Worm (Caenorhabditis elegans) whole organism, midembryonic: ENCODE data around the gene T24B8.3.

Experiments
- T22C8.4 ChIP-seq: fragments of 200-800 bp; sonication (Bioruptor generic); IDR thresholded peaks from 2 replicates; pipeline ENCODE4 v1.3.6; 2022; ENCODE audit warnings: missing genetic modification characterization, missing compliant biosample characterization
- cog-1 ChIP-seq: sonication (generic microtip); optimal IDR thresholded peaks from 2 replicates; lab custom pipeline; 2016; ENCODE audit warnings: missing genetic modification characterization, missing compliant biosample characterization
- flt-1 ChIP-seq: fragments of 200-800 bp; sonication (Bioruptor generic); IDR thresholded peaks from 2 replicates; pipeline ENCODE4 v1.3.6; 2022; ENCODE audit warnings: missing genetic modification characterization, missing compliant biosample characterization
- klf-2 ChIP-seq: fragments of 200-800 bp; sonication (Bioruptor generic); conservative IDR thresholded peaks from 2 replicates; pipeline ENCODE4 v1.3.6; 2022; ENCODE audit warnings: missing genetic modification reagents, missing genetic modification characterization, missing compliant biosample characterization
- med-1 ChIP-seq: sonication (generic microtip); optimal IDR thresholded peaks from 2 replicates; lab custom pipeline; 2017; ENCODE audit warnings: missing genetic modification characterization, mild to moderate bottlenecking, missing compliant biosample characterization, antibody characterized with exemption, missing genetic modification reagents; ENCODE audit not compliant: insufficient read depth
- ref-1 ChIP-seq: fragments of 200-800 bp; sonication (Bioruptor generic); conservative IDR thresholded peaks from 2 replicates; pipeline ENCODE4 v1.3.6; 2022; ENCODE audit warnings: missing genetic modification reagents, missing genetic modification characterization, missing compliant biosample characterization
- tab-1 ChIP-seq: fragments of 200-800 bp; sonication (Bioruptor generic); IDR thresholded peaks from 2 replicates; pipeline ENCODE4 v1.3.6; 2022; ENCODE audit warnings: missing genetic modification characterization, missing compliant biosample characterization
- ztf-23 ChIP-seq: fragments of 200-800 bp; sonication (Bioruptor generic); IDR thresholded peaks from 2 replicates; pipeline ENCODE4 v1.3.6; 2022; ENCODE audit warnings: missing genetic modification reagents, missing genetic modification characterization, missing compliant biosample characterization
- ztf-29 ChIP-seq: fragments of 200-800 bp; sonication (Bioruptor generic); IDR thresholded peaks from 2 replicates; pipeline ENCODE4 v1.3.6; 2022; ENCODE audit warnings: missing genetic modification reagents, missing genetic modification characterization, missing compliant biosample characterization

Gene T24B8.3

DNA sequence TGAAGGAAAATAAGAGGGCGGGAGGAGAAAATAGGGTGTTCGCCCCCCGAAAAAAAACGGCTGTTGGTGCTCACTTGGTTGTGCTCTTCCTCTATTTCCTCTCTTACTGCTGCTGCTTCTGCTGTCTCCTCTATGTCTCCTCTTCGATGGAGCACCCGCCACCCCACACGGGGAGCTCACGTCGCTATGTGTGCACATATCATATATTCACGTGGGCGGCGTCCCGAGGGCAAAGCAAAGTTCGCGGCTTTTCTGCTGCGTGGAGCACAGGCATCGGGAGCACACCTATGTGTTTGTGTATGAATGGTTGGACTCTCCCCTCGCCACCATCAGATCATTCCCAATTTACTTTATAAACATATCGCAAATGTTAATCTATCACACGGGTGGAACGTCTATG is 47.6 kb downstream of the T24B8.3 start:
- TF ChIP-seq T22C8.4 (GFP tag; lab: Robert Waterston, UW) (no peak), ztf-23 (GFP tag; lab: Robert Waterston, UW) (0 out of 2 replicates have a peak, but pooled peaks have one; percentile 34)

DNA sequence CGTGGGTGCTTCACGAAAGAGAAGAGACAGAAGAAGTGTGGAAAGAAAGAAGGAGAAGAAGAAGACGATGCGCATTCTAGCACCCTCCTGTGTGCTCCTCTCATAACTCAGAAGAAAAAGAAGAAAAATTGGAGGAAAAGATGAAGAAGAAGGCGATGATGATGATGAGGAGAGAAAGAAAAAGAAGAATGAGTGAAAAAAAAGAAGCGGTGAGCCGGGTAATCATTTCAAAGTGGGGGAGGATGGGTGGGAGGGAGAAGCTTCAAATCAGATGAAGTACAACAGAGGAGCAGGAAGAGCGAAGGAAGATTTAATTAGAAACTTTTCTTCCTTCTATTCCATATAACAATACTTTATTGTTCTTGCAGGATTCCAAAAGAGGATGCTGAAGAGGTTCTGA is 50.2 kb downstream of the T24B8.3 start:
- no peak for TF ChIP-seq ztf-29 (GFP tag; lab: Robert Waterston, UW)
- TF ChIP-seq klf-2 (GFP tag; lab: Robert Waterston, UW): no peak
- TF ChIP-seq T22C8.4 (GFP tag; lab: Robert Waterston, UW): no peak
- no peak for TF ChIP-seq flt-1 (GFP tag; lab: Robert Waterston, UW)
- TF ChIP-seq med-1: no peak
- TF ChIP-seq tab-1: no peak
- no peak for TF ChIP-seq cog-1 (tag; lab: Kevin White, UChicago)
- no peak for TF ChIP-seq ztf-23 (GFP tag; lab: Robert Waterston, UW)
- TF ChIP-seq ref-1: no peak

DNA sequence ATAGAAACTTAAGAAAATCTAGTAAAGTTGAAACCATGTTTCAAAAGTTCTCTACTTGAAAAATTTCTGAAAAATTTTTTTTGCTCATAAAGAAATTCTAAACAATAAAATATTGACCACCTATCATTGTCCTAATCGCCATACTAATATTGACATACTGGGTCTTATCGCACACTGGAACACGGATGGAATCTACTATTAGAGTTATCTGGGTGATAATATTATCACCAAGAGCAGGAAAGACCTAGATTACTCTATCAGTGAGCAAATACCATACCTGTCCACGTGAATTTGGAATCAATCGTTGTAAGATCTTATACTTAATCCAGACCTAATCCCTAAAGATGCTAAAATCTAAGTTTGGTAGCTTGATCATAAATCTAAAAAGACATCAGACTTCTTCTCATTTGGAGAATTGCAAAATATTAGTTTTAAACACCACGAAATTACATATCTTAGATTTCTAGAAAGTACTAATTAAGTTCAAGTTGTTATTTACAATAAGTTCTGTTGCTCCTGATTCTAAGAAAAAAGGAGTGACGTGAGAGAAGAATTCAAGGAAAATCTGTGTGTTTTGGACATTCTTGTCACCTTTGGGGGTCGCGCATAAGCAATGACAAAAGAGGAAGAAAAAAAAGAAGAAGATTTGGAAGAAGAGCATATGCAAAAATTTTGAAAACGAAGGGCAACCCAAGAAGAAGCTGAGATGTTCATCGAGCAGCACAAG is 50.8 kb downstream of the T24B8.3 start:
- TF ChIP-seq ztf-23 (GFP tag; lab: Robert Waterston, UW): no peak
- TF ChIP-seq med-1: no peak
- TF ChIP-seq klf-2 (GFP tag; lab: Robert Waterston, UW): no peak
- TF ChIP-seq tab-1: no peak
- no peak for TF ChIP-seq T22C8.4 (GFP tag; lab: Robert Waterston, UW)
- no peak for TF ChIP-seq flt-1 (GFP tag; lab: Robert Waterston, UW)
- no peak for TF ChIP-seq ref-1
- no peak for TF ChIP-seq ztf-29 (GFP tag; lab: Robert Waterston, UW)
- TF ChIP-seq cog-1 (tag; lab: Kevin White, UChicago): no peak
